Worm (Caenorhabditis elegans) whole organism, late embryonic: ENCODE measurements around the gene F31F4.1.

Source experiments
- K02D7.2 ChIP-seq: sonication (generic microtip); optimal IDR thresholded peaks from 2 replicates; lab custom pipeline; 2017; ENCODE audit warnings: mild to moderate bottlenecking, missing genetic modification characterization, missing compliant biosample characterization
- ama-1 ChIP-seq: fragments of 150-350 bp; optimal IDR thresholded peaks from 2 replicates; lab custom pipeline; 2014
- ceh-18 ChIP-seq: sonication (generic microtip); optimal IDR thresholded peaks from 2 replicates; lab custom pipeline; 2016; ENCODE audit warnings: missing genetic modification characterization, missing compliant biosample characterization
- ceh-45 ChIP-seq: fragments of 200-800 bp; sonication (Bioruptor generic); IDR thresholded peaks from 2 replicates; pipeline ENCODE4 v1.3.6; 2022; ENCODE audit warnings: missing genetic modification reagents, missing genetic modification characterization, missing compliant biosample characterization
- che-1 ChIP-seq: sonication (generic microtip); optimal IDR thresholded peaks from 2 replicates; lab custom pipeline; 2016; ENCODE audit warnings: mild to moderate bottlenecking, missing genetic modification characterization, missing compliant biosample characterization
- elt-2 ChIP-seq: sonication (generic microtip); optimal IDR thresholded peaks from 2 replicates; lab custom pipeline; 2016; ENCODE audit warnings: missing genetic modification reagents, missing genetic modification characterization, missing compliant biosample characterization
- elt-4 ChIP-seq: sonication (generic microtip); optimal IDR thresholded peaks from 2 replicates; lab custom pipeline; 2016; ENCODE audit warnings: missing genetic modification characterization, missing compliant biosample characterization
- fkh-10 ChIP-seq: fragments of 150-350 bp; optimal IDR thresholded peaks from 2 replicates; lab custom pipeline; 2014; ENCODE audit warnings: missing biosample characterization, missing genetic modification reagents, missing genetic modification characterization
- hlh-30 ChIP-seq: sonication (generic microtip); optimal IDR thresholded peaks from 2 replicates; lab custom pipeline; 2017; ENCODE audit warnings: antibody characterized with exemption, missing genetic modification characterization, missing compliant biosample characterization; ENCODE audit not compliant: insufficient read depth
- hlh-8 ChIP-seq: sonication (generic microtip); optimal IDR thresholded peaks from 2 replicates; lab custom pipeline; 2016; ENCODE audit warnings: missing genotype, missing genetic modification characterization, missing compliant biosample characterization
- nhr-11 ChIP-seq: fragments of 150-350 bp; optimal IDR thresholded peaks from 2 replicates; lab custom pipeline; 2014; ENCODE audit warnings: missing biosample characterization, missing genetic modification characterization
- pqm-1 ChIP-seq: sonication (generic microtip); optimal IDR thresholded peaks from 2 replicates; lab custom pipeline; 2016; ENCODE audit warnings: missing genetic modification characterization, missing compliant biosample characterization
- unc-42 ChIP-seq: sonication (generic microtip); optimal IDR thresholded peaks from 2 replicates; lab custom pipeline; 2016; ENCODE audit warnings: missing genotype, missing genetic modification characterization, missing compliant biosample characterization

DNA sequence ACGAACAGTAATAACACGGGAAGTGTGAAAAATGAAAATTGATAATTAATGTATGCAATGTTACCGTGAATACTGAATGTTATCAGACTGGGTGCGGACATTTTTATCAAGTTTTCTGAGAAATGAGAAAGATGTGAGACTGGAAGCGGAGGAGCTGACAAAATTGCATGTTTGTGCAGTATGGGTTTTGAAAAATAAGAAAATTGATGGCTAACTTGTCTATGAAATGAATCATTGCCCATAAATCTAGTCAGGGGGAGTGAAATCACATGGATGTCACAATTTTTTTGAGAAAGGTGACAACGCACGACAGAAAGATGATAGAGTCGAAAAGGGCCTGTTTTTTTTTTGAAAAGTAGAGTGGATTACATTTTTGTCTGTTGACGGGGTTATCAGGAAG lies 12.5 kb upstream of the F31F4.1 start, which contains the start of gene sru-24:
- TF ChIP-seq unc-42 (tag; lab: Kevin White, UChicago) (no peak), fkh-10 (no peak), ceh-45 (GFP tag; lab: Robert Waterston, UW) (no peak), elt-2 (no peak), K02D7.2 (tag; lab: Kevin White, UChicago) (no peak), nhr-11 (no peak), che-1 (no peak), pqm-1 (tag; lab: Kevin White, UChicago) (no peak), elt-4 (tag; lab: Kevin White, UChicago) (no peak), ama-1 (lab: Kevin White, UChicago) (no peak), ceh-18 (tag; lab: Kevin White, UChicago) (no peak), hlh-8 (tag; lab: Kevin White, UChicago) (no peak), hlh-30 (no peak)
